Fruit fly (Drosophila melanogaster) whole organism, pupa: ENCODE data around the gene CG7728.

Source experiments
- CG14655 ChIP-seq: fragments of 200-800 bp; sonication (Bioruptor generic); optimal IDR thresholded peaks from 3 replicates; lab custom pipeline; 2017; ENCODE audit warnings: mild to moderate bottlenecking, missing biosample characterization, missing genetic modification reagents, missing genetic modification characterization
- CG17806 ChIP-seq: fragments of 200-800 bp; sonication (Bioruptor generic); optimal IDR thresholded peaks from 2 replicates; lab custom pipeline; 2018; ENCODE audit warnings: missing biosample characterization, mild to moderate bottlenecking, missing genetic modification characterization, moderate library complexity

dm6 chr3L:17007496-17007895, 8.8 kb upstream of the CG7728 start:
- TF ChIP-seq CG14655 (GFP tag; lab: Kevin White, UChicago) (no peak), CG17806 (tag; lab: Kevin White, UChicago) (no peak)
